Worm (Caenorhabditis elegans): ENCODE results near the gene T19H5.7.

DNA sequence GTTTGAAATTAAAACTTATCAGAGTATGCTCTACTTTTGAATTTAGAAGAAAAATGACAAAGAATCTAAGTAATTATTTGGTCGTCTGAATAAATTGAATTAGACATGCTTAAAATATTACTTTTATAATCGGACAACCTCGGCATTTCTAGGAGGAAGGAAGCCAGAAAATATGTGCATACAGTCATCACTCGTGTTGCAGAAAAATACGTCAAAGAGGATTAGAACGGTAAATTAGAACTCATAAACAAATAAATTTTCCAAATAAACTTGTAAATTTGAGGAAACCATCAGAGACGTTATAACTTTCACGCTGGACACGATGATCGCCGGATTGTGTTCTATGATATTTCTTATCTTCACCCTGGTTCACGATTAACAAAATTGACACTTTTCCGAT, 25.6 kb downstream of the T19H5.7 start, which contains the start of gene chil-19:
- TF ChIP-seq tbx-37 (GFP tag; conservative IDR thresholded peaks at IDR 0.05) (no peak), ama-1 (optimal IDR thresholded peaks at IDR 0.05) (no peak), aly-1 (tag; optimal IDR thresholded peaks at IDR 0.05) (no peak), sea-1 (GFP tag; conservative IDR thresholded peaks at IDR 0.05) (no peak), flt-1 (GFP tag; IDR thresholded peaks at IDR 0.05) (no peak), ceh-36 (tag; optimal IDR thresholded peaks at IDR 0.05) (no peak), B0310.2 (tag; optimal IDR thresholded peaks at IDR 0.05) (no peak), hnd-1 (tag; optimal IDR thresholded peaks at IDR 0.05) (no peak), ets-7 (tag; optimal IDR thresholded peaks at IDR 0.05) (no peak), F13C5.2 (tag; optimal IDR thresholded peaks at IDR 0.05) (no peak)

Data from whole organism, early embryonic.